Worm (Caenorhabditis elegans): Measurements from ENCODE around the gene argn-1.

DNA sequence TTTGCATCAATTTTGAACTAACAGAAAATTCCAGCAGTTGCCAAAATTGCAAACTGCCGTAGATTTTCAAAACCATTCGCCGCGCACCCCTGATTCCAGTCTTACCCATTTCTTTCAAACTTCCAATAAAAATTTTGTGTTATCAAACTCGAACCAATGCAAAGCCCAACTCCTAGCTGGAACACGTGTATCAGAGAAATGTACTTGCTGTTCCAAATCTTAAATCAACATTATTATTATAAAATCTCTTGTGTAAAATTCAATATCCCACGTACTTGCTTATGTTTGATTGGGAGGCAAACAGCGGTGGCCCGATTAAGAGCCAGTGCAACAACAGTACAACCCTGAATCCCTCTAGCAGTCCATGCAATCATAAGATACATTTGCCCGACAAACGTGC lies 14.3 kb downstream of the argn-1 start:
- TF ChIP-seq ceh-36 (tag; optimal IDR thresholded peaks at IDR 0.05), result no peak
- TF ChIP-seq tra-4 (tag; optimal IDR thresholded peaks at IDR 0.05), result no peak
- no peak for TF ChIP-seq ceh-13 (GFP tag; optimal IDR thresholded peaks at IDR 0.05)
